Worm (Caenorhabditis elegans) whole organism, early embryonic: Measurements from ENCODE around the gene gpx-3.

Experiments used
- B0310.2 ChIP-seq: sonication (generic microtip); optimal IDR thresholded peaks from 2 replicates; lab custom pipeline; 2016; ENCODE audit warnings: mild to moderate bottlenecking, missing genetic modification characterization, missing compliant biosample characterization
- aly-1 ChIP-seq: sonication (generic microtip); optimal IDR thresholded peaks from 2 replicates; lab custom pipeline; 2016; ENCODE audit warnings: missing genetic modification characterization, missing compliant biosample characterization
- ama-1 ChIP-seq: fragments of 150-350 bp; optimal IDR thresholded peaks from 2 replicates; lab custom pipeline; 2014
- ceh-13 ChIP-seq: fragments of 200-800 bp; sonication (Bioruptor generic); optimal IDR thresholded peaks from 2 replicates; lab custom pipeline; 2018; ENCODE audit warnings: mild to moderate bottlenecking, missing genetic modification characterization, missing compliant biosample characterization
- hmbx-1 ChIP-seq: sonication (generic microtip); optimal IDR thresholded peaks from 2 replicates; lab custom pipeline; 2016; ENCODE audit warnings: mild to moderate bottlenecking, missing genetic modification characterization, missing compliant biosample characterization
- hmg-4 ChIP-seq: fragments of 200-800 bp; sonication (Bioruptor generic); optimal IDR thresholded peaks from 2 replicates; lab custom pipeline; 2018; ENCODE audit warnings: mild to moderate bottlenecking, missing genetic modification characterization, missing compliant biosample characterization
- tbx-37 ChIP-seq: fragments of 200-800 bp; sonication (Bioruptor generic); conservative IDR thresholded peaks from 2 replicates; pipeline ENCODE4 v1.3.6; 2022; ENCODE audit warnings: missing genetic modification reagents, missing genetic modification characterization, missing compliant biosample characterization
- tra-4 ChIP-seq: sonication (generic microtip); optimal IDR thresholded peaks from 2 replicates; lab custom pipeline; 2017; ENCODE audit warnings: missing genetic modification characterization, missing compliant biosample characterization

DNA sequence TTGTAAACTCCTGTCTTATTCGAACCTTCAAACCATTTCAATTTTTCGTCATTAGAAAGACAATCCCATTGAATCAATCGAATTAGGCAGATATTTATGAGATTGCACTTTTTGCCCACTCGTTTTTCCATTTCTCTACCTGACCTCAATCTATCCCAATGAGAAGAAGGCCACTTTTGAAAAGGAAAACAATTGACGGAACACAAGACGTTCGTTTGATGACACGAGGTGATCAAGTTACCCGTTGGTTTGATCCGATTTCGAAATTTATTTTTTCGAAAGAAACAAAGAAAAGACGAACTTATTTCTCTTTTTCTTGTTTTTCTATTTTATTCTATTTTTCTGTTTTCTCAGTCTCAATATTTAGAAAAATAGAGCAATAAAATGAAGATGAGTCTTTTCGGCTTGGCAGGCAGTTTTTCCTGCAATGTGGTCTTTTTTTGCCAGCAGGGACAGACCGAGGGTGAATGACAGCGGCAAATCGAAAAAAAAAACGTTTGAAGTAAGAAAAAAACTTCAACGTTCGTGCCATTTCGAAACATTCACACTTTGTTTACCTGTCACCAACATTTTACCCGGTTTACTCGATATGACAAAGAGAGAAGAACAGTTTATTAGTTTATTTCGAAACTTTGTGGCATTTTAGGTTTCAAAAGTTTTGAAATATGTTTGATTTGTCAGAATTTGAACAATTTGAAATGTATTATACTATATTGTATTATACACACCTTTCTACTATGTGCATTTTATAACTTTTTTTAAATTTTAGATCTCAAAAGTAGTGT is 39.5 kb upstream of the gpx-3 start:
- TF ChIP-seq hmbx-1 (tag; lab: Kevin White, UChicago) (no peak), aly-1 (no peak), B0310.2 (tag; lab: Kevin White, UChicago) (no peak), ama-1 (lab: Kevin White, UChicago) (no peak), tbx-37 (GFP tag; lab: Robert Waterston, UW) (no peak), ceh-13 (GFP tag; lab: Kevin White, UChicago) (no peak), hmg-4 (no peak), tra-4 (no peak)
